Worm (Caenorhabditis elegans) whole organism, L3 larva: Measurements from ENCODE around the gene fipr-3.

ENCODE experiments used
- ZK546.5 ChIP-seq: sonication (generic microtip); optimal IDR thresholded peaks from 2 replicates; lab custom pipeline; 2017; ENCODE audit warnings: missing biosample characterization, missing genetic modification characterization
- aly-2 ChIP-seq: fragments of 150-350 bp; optimal IDR thresholded peaks from 2 replicates; lab custom pipeline; 2014; ENCODE audit warnings: missing biosample characterization, missing genetic modification characterization
- ceh-82 ChIP-seq: fragments of 150-350 bp; optimal IDR thresholded peaks from 2 replicates; lab custom pipeline; 2014; ENCODE audit warnings: missing biosample characterization, missing genetic modification characterization
- ceh-9 ChIP-seq: sonication (generic microtip); optimal IDR thresholded peaks from 2 replicates; lab custom pipeline; 2018; ENCODE audit warnings: missing biosample characterization, missing genetic modification characterization
- egl-27 ChIP-seq: sonication (generic microtip); optimal IDR thresholded peaks from 4 replicates; lab custom pipeline; 2017; ENCODE audit warnings: missing biosample characterization, missing genetic modification reagents, missing genetic modification characterization
- egl-5 ChIP-seq: fragments of 150-350 bp; optimal IDR thresholded peaks from 2 replicates; lab custom pipeline; 2017; ENCODE audit warnings: missing biosample characterization, missing genetic modification reagents, missing genetic modification characterization, inconsistent platforms
- elt-3 ChIP-seq, 3 experiments: fragments of 150-350 bp in 1 of 3; sonication (generic microtip) in 2 of 3; optimal IDR thresholded peaks; 2 replicates in 2 of 3; 4 replicates in 1 of 3; lab custom pipeline; 2014 to 2017; ENCODE audit warnings: missing biosample characterization in 3 of 3, missing genetic modification characterization in 3 of 3
- eor-1 ChIP-seq, 2 experiments: fragments of 150-350 bp; optimal IDR thresholded peaks; 2 replicates each; lab custom pipeline; 2014 to 2018; ENCODE audit warnings: missing biosample characterization in 2 of 2, missing genetic modification characterization in 2 of 2
- hmg-11 ChIP-seq: sonication (generic microtip); optimal IDR thresholded peaks from 2 replicates; lab custom pipeline; 2016; ENCODE audit warnings: missing genetic modification characterization, missing compliant biosample characterization
- jun-1 ChIP-seq: fragments of 150-350 bp; optimal IDR thresholded peaks from 2 replicates; lab custom pipeline; 2014; ENCODE audit warnings: missing biosample characterization, missing genetic modification reagents, missing genetic modification characterization
- lin-15B ChIP-seq: fragments of 150-350 bp; optimal IDR thresholded peaks from 2 replicates; lab custom pipeline; 2014; ENCODE audit warnings: missing biosample characterization, missing genetic modification characterization
- lsy-12 ChIP-seq: sonication (generic microtip); optimal IDR thresholded peaks from 2 replicates; lab custom pipeline; 2016; ENCODE audit warnings: mild to moderate bottlenecking, missing genetic modification characterization, missing compliant biosample characterization
- nhr-11 ChIP-seq: fragments of 150-350 bp; optimal IDR thresholded peaks from 2 replicates; lab custom pipeline; 2014; ENCODE audit warnings: missing biosample characterization, missing genetic modification characterization
- nhr-28 ChIP-seq: fragments of 150-350 bp; optimal IDR thresholded peaks from 2 replicates; lab custom pipeline; 2014; ENCODE audit warnings: missing biosample characterization, missing genetic modification characterization
- nhr-77 ChIP-seq: fragments of 150-350 bp; optimal IDR thresholded peaks from 2 replicates; lab custom pipeline; 2014; ENCODE audit warnings: missing biosample characterization, missing genetic modification characterization
- sea-2 ChIP-seq: fragments of 150-350 bp; sonication (generic microtip); optimal IDR thresholded peaks from 4 replicates; lab custom pipeline; 2014; ENCODE audit warnings: missing biosample characterization, missing genetic modification reagents, missing genetic modification characterization
- unc-39 ChIP-seq: sonication (generic microtip); optimal IDR thresholded peaks from 4 replicates; lab custom pipeline; 2017; ENCODE audit warnings: missing biosample characterization, missing genetic modification characterization
- zag-1 ChIP-seq: fragments of 150-350 bp; optimal IDR thresholded peaks from 2 replicates; lab custom pipeline; 2014; ENCODE audit warnings: missing biosample characterization, missing genetic modification characterization
- ztf-11 ChIP-seq: fragments of 150-350 bp; optimal IDR thresholded peaks from 2 replicates; lab custom pipeline; 2014; ENCODE audit warnings: missing biosample characterization, missing genetic modification characterization
- ztf-4 ChIP-seq: fragments of 150-350 bp; optimal IDR thresholded peaks from 2 replicates; lab custom pipeline; 2014; ENCODE audit warnings: missing biosample characterization, missing genetic modification characterization

The fipr-3 gene

DNA sequence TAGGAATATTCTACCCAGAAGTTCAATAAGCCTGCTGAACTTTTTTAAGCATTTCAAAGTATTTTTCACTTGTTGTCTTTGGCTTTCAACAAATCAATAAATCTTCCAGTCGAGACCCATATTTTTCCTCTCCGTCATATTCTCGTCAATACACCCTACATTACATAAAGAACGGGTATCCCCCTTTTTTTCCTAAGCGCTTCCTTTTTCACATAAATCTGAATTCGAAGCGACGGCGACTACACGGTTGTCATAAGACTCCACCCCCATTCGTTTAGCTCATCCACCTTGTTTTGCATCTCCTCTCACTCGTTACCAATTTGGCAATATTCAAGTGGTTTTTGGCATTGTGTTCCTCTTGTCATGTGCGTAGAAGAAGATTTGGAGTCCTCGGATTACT, 46.1 kb downstream of the fipr-3 start, which contains the start of gene M163.9:
Gene M163.9 (plus strand): TSS at position 301 of the 400 bp plus-strand sequence.
- TF ChIP-seq ceh-82 (tag; lab: Kevin White, UChicago) = no peak
- no peak for TF ChIP-seq lsy-12
- TF ChIP-seq sea-2 (GFP tag; lab: Kevin White, UChicago) = no peak
- TF ChIP-seq egl-27 (tag; lab: Kevin White, UChicago) = no peak
- TF ChIP-seq unc-39 = no peak
- no peak for TF ChIP-seq hmg-11 (tag; lab: Kevin White, UChicago)
- no peak for TF ChIP-seq nhr-77 (tag; lab: Kevin White, UChicago)
- TF ChIP-seq aly-2 (tag; lab: Kevin White, UChicago) = no peak
- no peak for TF ChIP-seq nhr-28 (tag; lab: Kevin White, UChicago)
- TF ChIP-seq zag-1 = no peak

DNA sequence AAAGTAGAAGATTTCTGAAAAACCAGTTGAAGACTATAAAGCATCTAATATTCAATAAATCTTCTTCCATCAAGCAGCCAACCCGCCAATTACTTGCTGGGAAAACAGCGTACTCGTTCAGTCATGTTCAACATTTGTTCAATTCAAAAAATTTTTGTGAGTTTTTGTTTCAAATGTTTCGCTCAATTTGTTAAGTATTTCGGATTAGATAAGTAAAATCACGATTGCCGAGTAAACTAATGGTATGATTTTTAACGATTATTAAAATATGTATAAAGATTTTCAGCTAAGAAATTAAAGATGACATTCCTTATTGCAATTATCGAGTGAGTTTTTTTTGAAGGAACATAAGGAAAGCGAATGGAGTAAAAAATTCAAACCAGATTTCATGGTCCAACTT, 47.5 kb downstream of the fipr-3 start, which contains the start of gene M163.10:
Gene M163.10 (plus strand): TSS at position 301 of the 400 bp plus-strand sequence.
- TF ChIP-seq jun-1 (no peak), ztf-11 (tag; lab: Kevin White, UChicago) (no peak), elt-3 (tag; optimal IDR thresholded peaks at IDR 0.05; lab: Kevin White, UChicago) (no peak), lin-15B (no peak), eor-1 (tag; optimal IDR thresholded peaks at IDR 0.05; lab: Kevin White, UChicago) (no peak), ZK546.5 (tag; lab: Kevin White, UChicago) (no peak), nhr-11 (no peak), egl-5 (no peak), ztf-4 (tag; lab: Kevin White, UChicago) (no peak), aly-2 (tag; lab: Kevin White, UChicago) (no peak), ceh-9 (tag; lab: Kevin White, UChicago) (no peak)
